Worm (Caenorhabditis elegans) whole organism, dauer: ENCODE results near the gene Y75B8A.31.

ENCODE experiments used
- unc-62 ChIP-seq: sonication (generic microtip); optimal IDR thresholded peaks from 2 replicates; lab custom pipeline; 2017; ENCODE audit warnings: missing biosample characterization, missing genetic modification reagents, missing genetic modification characterization

Y75B8A.31 gene

DNA sequence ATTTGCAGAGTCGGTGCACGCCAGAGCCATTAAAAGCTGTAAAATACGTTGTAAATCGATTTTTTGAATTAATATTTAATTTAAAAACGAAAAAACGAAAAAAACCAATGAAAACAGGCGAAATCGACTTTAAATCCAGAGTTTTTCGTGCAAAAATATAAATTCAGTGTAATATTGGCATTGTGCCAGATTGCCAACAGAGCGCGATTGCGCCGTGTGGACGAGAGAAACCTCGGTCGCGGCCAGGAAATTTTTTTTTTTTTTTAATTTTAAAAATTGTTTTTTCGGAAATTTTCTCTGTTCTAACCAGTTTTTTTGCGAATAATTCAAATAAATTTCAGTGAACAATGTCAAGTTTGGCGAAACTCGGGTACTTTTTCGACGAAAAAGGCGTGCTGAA is at the start of gene Y75B8A.31, which contains the start of gene pph-4.1:
Gene Y75B8A.31, plus strand, starts transcription at position 342 of the 400 bp plus-strand sequence.
Gene pph-4.1, minus strand, starts transcription at position 36 of the 400 bp plus-strand sequence.
- TF ChIP-seq unc-62 (GFP tag; lab: Kevin White, UChicago), result no peak

DNA sequence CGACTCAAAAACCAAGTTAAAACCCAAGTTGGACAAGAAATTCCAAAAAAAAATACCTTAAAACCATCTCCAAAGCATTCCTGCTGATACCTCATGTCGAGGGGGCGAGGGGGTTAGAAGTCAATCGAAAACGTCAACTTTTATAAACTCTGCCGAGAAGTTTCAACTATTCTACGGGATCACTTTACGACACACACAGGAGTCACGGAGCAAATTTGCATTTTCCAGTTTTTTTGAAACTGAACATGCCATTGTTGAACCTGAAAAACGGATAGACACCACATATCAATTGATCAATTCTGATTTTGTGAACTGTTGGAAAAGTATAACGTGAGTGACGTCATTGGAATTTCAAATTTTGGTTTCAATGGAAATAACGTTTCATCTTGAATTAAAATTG is 48.4 kb upstream of the Y75B8A.31 start, which contains the start of gene mrp-8:
Gene mrp-8, minus strand, starts transcription at position 101 of the 400 bp plus-strand sequence.
- TF ChIP-seq unc-62 (GFP tag; lab: Kevin White, UChicago), result no peak

DNA sequence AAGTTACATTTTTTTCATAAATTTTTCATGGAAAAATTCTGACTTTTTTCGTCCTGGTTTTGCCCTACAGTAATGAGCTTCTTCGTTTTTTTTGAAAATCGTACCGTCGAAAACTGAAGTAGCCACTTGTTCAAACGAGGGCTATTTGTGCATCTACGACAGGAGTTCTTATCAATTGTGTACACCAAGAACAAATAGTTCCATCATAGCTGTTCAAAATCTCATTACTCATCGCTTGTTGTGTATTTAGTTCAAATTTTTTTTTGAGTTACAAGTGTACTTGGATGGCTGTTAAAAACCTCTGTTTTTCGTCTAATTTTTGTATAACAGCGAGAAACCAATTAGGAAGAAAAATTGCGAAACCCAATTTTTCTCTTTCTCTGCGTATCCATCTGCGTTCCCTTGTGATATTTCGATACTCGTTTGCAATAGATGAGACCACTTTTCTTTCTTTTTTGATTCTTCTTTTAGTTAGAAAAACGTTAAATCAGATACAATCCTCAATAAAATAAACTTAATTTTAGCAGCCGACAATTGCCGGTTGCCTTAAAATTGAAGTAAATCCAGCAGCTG is 46.6 kb upstream of the Y75B8A.31 start:
- no peak for TF ChIP-seq unc-62 (GFP tag; lab: Kevin White, UChicago)

DNA sequence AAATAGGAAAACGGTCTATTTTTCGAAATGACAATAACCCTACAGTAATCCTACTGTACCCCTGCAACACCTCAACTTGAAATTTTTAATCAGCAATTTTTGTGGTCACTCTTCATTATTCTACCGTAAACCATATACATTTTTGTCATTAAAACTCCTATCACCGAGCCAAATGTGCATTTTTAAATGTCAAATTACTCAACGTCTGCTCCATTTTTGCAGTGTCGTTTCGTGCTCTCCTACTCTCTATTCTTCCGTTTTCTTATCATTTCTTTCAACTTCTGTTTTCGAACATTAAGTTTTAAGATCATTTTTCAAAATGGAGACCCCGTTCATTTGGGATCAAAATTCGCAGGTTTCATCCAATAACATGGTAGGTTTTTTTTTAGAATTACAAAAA is 44.0 kb upstream of the Y75B8A.31 start, which contains the start of gene pqn-92:
Gene pqn-92, plus strand, starts transcription at position 307 of the 400 bp plus-strand sequence.
- TF ChIP-seq unc-62 (GFP tag; lab: Kevin White, UChicago), result no peak

DNA sequence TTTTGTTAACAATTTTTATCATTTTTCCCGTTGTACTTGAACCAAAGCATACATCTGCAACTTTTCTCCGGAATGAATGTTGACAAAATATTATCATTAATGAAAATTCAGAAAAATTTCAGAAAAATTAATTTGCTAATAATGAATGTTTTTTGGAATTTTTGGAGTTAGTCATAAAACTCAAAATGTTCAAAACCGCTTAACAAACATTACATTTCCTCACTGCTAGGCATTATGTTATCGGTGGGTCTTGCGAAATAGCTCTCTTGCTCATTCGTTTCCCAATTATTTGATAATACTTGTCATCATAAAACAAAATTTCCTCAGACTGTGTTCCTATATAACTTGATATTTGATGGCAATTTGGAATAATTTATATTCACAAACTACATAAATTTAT is 38.6 kb upstream of the Y75B8A.31 start, which contains the start of gene Y75B8A.39:
Gene Y75B8A.39, plus strand, starts transcription at position 301 of the 400 bp plus-strand sequence.
- TF ChIP-seq unc-62 (GFP tag; lab: Kevin White, UChicago), result no peak

DNA sequence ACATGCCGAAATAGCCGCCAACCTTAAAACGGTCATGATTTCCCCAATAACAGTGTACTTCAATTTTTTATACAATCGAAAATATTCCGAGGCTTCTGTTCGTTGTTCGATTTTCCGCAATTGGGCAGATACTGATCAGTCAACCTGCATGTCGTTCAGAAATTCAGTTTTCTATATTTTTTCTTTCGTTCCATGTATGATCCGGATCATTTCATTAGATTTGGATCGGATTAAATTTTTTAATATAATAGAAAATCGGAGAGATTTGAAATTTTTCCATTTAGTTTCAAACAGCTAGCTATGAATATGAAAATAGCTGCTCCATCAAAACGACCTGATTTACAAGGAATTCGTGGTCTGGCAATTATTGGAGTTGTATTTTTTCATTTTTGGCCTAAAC is 36.3 kb upstream of the Y75B8A.31 start, which contains the start of gene Y75B8A.37:
Gene Y75B8A.37, plus strand, starts transcription at position 301 of the 400 bp plus-strand sequence.
- no peak for TF ChIP-seq unc-62 (GFP tag; lab: Kevin White, UChicago)

DNA sequence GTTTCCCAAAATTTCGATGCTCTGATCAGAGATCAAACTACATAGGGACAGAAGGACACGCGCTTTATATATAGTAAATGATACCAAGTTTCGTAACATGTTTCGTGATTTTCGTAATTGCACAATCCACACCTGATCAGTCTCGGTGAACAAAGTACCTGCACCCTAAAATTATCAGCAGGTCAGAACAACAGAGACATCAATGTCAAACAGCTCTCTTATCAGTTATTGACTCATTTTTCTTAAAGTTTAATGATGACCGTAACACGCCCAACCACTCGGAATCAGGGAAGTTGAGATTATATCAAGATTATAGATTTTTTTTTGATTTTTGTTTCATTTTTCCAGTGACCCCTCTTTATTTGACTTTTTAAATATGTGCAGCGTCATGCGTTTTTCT is 34.0 kb upstream of the Y75B8A.31 start:
- TF ChIP-seq unc-62 (GFP tag; lab: Kevin White, UChicago), result no peak

DNA sequence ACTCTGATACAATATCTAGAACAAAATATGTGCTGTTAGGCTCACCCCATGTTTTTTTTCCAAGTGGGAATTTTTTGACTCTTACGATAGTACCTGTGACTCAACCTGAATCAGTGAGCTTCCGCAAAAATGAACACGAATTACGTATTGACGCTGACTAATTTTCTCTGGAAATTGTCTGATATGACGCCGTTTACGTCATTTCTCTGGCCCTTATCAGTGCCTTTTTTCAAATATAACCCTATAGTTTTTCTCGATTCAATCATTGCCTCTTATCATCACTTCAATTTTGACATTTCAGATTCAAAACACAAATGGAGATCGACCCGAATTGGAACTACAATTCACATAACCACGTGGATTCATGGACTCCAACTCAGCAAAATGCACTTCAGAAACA is 32.6 kb upstream of the Y75B8A.31 start, which contains the start of gene Y75B8A.28:
Gene Y75B8A.28, plus strand, starts transcription at position 296 of the 400 bp plus-strand sequence.
- no peak for TF ChIP-seq unc-62 (GFP tag; lab: Kevin White, UChicago)

DNA sequence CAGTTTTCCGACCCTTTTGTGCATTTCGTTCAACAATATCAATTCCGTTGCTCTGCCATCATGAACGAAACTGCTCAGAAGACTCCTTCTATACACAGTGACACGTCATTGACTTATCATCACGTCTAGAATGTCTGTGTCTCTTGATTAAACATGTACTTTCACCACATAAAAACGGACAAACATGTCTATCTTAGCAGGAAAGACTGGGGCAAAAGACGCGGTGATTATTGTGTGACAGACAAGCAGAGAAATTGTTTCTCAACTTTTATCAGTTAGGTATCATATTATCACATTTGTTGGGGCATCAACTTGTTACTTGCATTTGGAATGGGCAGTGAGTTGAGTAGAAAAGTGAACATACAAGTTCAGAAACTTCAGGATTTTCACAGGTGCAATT is 26.2 kb upstream of the Y75B8A.31 start:
- TF ChIP-seq unc-62 (GFP tag; lab: Kevin White, UChicago), result no peak

DNA sequence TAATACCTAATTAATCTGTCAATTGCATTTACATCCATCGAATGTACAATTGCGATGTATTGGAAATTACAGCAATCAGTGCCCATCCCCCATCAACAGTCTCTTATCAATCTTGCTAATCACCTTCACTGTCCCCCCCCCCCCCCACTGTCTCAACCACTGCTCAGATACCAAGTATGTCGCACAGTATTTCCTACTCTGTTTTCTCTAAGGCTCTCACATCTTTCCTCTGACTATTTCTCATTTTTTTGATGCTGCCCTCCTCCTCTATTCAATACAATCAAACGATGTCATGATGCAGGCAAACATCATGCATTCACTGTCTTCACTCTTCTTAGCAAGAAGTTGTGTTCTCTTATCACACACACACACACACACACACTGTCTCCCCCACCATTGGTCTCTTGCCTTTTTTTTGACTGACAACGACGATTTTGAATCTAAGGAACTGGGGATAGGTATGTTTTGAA is 23.9 kb upstream of the Y75B8A.31 start, which contains the start of the genes zip-12 and Y75B8A.63:
Gene zip-12, plus strand, starts transcription at position 387 of the 470 bp plus-strand sequence.
Gene Y75B8A.63, plus strand, starts transcription at position 420 of the 470 bp plus-strand sequence.
- TF ChIP-seq unc-62 (GFP tag; lab: Kevin White, UChicago), result no peak

DNA sequence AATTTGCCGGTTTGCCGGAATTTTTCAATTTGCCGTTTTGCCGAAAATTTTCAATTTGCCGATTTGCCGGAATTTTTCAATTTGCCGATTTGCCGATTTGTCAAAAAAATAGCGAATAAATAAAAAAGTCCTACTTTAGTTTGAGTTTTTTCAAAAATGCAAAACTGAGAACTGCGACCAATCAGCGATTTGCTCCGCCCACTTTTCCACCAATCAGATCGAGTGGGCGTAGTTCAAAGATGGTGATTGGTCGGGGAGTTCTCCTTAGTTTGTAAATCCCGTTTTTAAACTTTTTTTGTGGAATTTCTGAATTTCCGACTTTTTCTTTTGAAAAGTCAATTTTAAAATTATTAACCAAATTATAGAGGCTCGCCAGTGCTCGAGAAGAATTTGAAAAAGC is 20.1 kb upstream of the Y75B8A.31 start:
- TF ChIP-seq unc-62 (GFP tag; lab: Kevin White, UChicago), result no peak

DNA sequence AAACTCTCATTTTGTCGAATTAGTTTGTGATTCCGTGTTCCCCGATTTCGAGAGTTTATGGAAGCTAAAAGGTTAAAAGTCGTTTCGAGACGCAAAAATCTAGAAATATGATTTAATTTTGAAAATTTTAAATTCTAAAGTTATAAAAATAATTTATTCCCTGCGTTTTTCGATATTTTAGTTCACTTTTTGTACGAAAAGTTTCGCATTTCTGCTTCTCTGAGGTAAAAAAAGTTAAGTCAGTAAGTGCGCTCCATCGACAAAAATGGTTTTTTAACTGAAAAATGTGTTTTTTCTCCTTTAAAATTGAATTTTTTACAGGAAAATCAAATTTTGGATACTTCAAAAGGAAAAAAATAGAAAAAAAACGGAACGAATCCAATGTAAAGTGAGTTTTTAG is 18.0 kb upstream of the Y75B8A.31 start, which contains the start of gene zip-1:
Gene zip-1, plus strand, starts transcription at position 301 of the 400 bp plus-strand sequence.
- TF ChIP-seq unc-62 (GFP tag; lab: Kevin White, UChicago), result no peak

DNA sequence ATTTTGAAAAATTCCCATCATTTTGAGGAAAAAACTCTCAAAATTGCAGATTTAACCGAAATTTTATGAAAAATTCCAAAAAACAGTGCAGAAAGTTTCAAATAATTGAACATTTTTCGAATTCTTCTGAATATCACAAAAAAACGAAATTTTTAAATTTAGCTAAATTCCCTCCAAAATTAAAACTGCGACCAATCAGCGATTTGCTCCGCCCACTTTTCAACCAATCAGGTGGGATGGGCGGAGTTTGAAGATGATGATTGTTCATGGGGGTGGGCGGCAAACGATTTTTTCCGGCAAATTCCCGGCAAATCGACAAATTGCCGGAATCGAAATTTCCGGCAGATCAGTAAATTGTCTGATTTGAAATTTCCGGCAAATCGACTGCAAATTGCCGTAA is 17.2 kb upstream of the Y75B8A.31 start:
- no peak for TF ChIP-seq unc-62 (GFP tag; lab: Kevin White, UChicago)

DNA sequence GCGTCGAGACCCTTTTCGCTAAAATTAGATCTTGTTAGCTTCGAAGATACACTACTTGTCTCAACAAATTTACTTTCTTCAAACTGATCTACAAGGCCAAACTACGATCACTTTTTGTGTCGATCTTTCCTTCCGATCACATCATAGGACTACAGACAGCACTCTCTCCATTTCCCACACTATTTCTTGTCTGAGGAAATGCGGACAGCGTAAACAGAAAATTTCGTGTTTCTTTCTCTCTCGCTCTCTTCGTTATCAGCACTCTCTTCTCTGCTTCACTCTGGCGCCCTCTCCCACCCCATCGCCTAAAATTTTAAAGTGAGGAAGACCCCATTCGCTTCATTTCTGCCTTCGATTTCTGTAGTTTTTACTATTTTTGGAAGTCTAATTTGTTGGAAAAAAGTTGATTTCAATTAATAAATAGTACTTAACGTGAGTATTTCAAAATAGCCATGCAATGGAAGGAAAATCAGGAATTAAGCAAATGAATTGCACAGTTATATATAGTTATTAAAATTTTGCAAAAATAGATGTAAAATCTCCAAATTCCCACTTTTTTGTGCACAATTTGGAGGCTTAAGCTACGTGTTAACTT is 15.9 kb upstream of the Y75B8A.31 start:
- no peak for TF ChIP-seq unc-62 (GFP tag; lab: Kevin White, UChicago)

DNA sequence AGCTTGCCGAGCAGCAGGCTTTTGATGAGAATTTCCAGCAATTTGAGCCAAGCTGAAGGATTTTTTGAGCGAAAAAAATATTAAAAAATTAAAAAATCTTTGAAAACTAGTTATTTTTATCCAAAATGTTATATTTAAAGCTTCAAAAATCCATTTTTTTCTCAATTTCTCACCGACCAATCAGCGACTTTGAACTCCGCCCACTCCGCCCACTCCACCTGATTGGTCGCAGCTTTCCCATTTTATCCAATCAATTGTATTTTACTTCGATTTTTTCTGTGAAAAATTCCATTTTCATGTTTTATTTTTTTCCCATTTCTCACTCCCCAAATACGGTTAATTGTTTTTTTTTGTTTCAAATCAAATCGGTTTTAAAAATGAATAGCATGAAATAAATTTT is 6.5 kb upstream of the Y75B8A.31 start:
- TF ChIP-seq unc-62 (GFP tag; lab: Kevin White, UChicago), result no peak

DNA sequence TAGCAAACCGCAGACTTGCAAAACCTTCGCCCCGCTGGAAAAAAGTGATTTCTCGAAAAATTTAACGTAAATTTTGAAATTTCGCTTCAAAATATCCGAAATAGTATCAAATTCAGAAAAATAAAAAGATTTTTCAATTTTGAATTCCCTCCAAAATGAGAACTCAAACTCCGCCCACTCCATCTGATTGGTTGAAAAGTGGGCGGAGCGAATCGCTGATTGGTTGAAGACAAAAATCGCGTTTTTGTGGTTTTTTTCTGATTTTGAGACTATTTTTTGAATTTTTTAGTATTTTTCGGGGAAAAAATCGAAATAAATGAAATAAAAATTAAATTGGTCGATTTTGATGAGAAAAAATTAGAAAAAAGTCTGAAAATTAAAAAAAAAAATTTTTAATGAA is 2.4 kb upstream of the Y75B8A.31 start:
- TF ChIP-seq unc-62 (GFP tag; lab: Kevin White, UChicago), result no peak
